Worm (Caenorhabditis elegans): ENCODE measurements around the gene B0034.5.

DNA sequence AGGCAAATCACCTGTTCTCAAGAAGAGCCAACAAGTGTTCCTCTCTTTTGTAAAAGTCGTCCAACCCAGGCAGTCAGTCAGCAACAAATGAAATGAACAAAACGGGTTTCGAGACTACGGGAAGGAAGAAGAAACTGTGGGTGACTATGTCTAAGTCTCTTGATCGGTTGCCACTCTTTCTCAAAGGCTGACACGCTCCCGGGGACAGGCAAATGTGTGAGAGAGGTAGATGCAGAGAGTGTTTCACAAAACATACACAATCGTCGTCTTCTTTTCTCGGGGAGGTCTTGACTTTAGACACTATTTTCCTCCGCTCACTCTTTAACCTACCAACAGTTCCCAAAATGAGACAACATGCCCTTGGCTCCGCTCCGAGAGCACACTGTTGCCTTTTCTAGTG is 43.7 kb downstream of the B0034.5 start:
- TF ChIP-seq ceh-83 (GFP tag; optimal IDR thresholded peaks at IDR 0.05) (no peak), ces-1 (GFP tag; optimal IDR thresholded peaks at IDR 0.05) (no peak), mab-5 (tag; optimal IDR thresholded peaks at IDR 0.05) (no peak), nhr-12 (tag; optimal IDR thresholded peaks at IDR 0.05) (no peak), pha-4 (tag; optimal IDR thresholded peaks at IDR 0.05) (no peak), mep-1 (tag; optimal IDR thresholded peaks at IDR 0.05) (no peak), hlh-1 (tag; optimal IDR thresholded peaks at IDR 0.05) (no peak), elt-3 (tag; optimal IDR thresholded peaks at IDR 0.05) (no peak), elt-1 (tag; optimal IDR thresholded peaks at IDR 0.05; ENCODE audit: borderline replicate concordance, insufficient read depth) (no peak)
